Worm (Caenorhabditis elegans): ENCODE data around the gene gtl-2.

The gtl-2 gene

DNA sequence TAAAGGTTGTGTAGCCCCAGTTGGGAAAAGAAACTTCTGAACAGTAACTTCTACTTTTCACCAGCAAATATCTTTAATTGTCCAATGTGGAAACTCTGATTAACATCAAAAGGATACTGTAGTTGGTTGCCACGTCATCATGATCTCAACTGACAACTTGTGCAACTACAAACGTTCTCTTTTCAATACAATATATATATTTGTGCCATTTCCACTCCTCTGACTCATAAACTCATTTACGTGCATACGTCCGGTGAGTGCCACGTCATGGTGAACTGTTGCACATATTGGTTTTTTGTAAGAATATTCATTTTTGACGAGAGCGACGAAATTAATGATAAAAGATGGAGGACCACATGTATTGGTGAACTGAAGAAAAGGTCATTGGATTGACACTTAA, 34.5 kb downstream of the gtl-2 start:
- TF ChIP-seq F13H6.1 (tag; optimal IDR thresholded peaks at IDR 0.05) (no peak), ceh-24 (tag; optimal IDR thresholded peaks at IDR 0.05) (no peak), C38D4.7 (GFP tag; optimal IDR thresholded peaks at IDR 0.05) (no peak), eyg-1 (tag; optimal IDR thresholded peaks at IDR 0.05) (no peak), ceh-18 (tag; optimal IDR thresholded peaks at IDR 0.05) (no peak), lin-11 (tag; optimal IDR thresholded peaks at IDR 0.05) (no peak), elt-4 (tag; optimal IDR thresholded peaks at IDR 0.05) (no peak), ceh-2 (tag; optimal IDR thresholded peaks at IDR 0.05) (no peak), K02D7.2 (tag; optimal IDR thresholded peaks at IDR 0.05) (no peak), ceh-6 (GFP tag; optimal IDR thresholded peaks at IDR 0.05) (no peak), unc-3 (GFP tag; conservative IDR thresholded peaks at IDR 0.05) (no peak), unc-3 (tag; optimal IDR thresholded peaks at IDR 0.05) (no peak), Y22D7AL.16 (tag; optimal IDR thresholded peaks at IDR 0.05) (no peak)

DNA sequence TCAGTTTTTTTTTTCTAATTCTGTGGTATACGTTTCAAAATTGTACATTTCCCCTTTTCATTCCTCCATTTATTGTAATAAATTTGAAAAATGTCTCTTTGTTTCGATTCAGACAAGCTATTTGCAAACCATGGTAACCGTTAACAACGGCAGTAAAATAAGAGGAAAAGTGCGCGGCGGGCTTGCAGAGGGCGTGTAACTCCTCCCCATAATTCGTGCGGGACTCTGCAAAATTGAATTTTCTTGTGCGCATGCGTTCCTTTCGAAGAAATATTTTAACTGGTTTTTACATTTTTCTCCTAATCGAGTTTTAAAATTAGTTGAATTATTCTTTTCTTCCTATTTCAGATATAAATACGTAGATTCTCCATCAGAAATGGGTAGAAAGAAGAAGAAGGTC, 37.4 kb downstream of the gtl-2 start, which contains the start of gene znf-207:
Gene znf-207 (plus strand): TSS at position 349 of the 400 bp plus-strand sequence.
- peak; percentile 45 for TF ChIP-seq nhr-232 (tag; optimal IDR thresholded peaks at IDR 0.05)
- TF ChIP-seq lin-11 (tag; optimal IDR thresholded peaks at IDR 0.05), result peak; percentile 18
- TF ChIP-seq dve-1 (tag; optimal IDR thresholded peaks at IDR 0.05), result no peak
- TF ChIP-seq ceh-48 (tag; optimal IDR thresholded peaks at IDR 0.05), result no peak
- peak; percentile 55 for TF ChIP-seq lim-6 (tag; optimal IDR thresholded peaks at IDR 0.05)
- peak; percentile 12 for TF ChIP-seq hlh-15 (tag; optimal IDR thresholded peaks at IDR 0.05)
- peak; percentile 3 for TF ChIP-seq pat-9 (tag; optimal IDR thresholded peaks at IDR 0.05)
- peak; percentile 67 for TF ChIP-seq nfya-1 (tag; optimal IDR thresholded peaks at IDR 0.05)
- no peak for TF ChIP-seq T23F11.4 (GFP tag; optimal IDR thresholded peaks at IDR 0.05)
- peak; percentile 45 for TF ChIP-seq dmd-4 (tag; optimal IDR thresholded peaks at IDR 0.05; ENCODE audit: borderline replicate concordance)
- no peak for TF ChIP-seq npax-4 (tag; optimal IDR thresholded peaks at IDR 0.05)
- TF ChIP-seq hlh-13 (GFP tag; optimal IDR thresholded peaks at IDR 0.05), result no peak
- TF ChIP-seq sox-4 (tag; optimal IDR thresholded peaks at IDR 0.05), result peak; percentile 29
- peak; percentile 13 for TF ChIP-seq odd-2 (tag; optimal IDR thresholded peaks at IDR 0.05)
- no peak for TF ChIP-seq pag-3 (tag; optimal IDR thresholded peaks at IDR 0.05; ENCODE audit: borderline replicate concordance)
- TF ChIP-seq ceh-45 (GFP tag; IDR thresholded peaks at IDR 0.05), result no peak
- peak; percentile 2 for TF ChIP-seq pha-2 (tag; optimal IDR thresholded peaks at IDR 0.05)
- no peak for TF ChIP-seq mec-3 (tag; optimal IDR thresholded peaks at IDR 0.05; ENCODE audit: borderline replicate concordance)
- TF ChIP-seq elt-2 (tag; optimal IDR thresholded peaks at IDR 0.05), result peak; percentile 78
- no peak for TF ChIP-seq elt-4 (tag; optimal IDR thresholded peaks at IDR 0.05)
- peak; percentile 52 for TF ChIP-seq ceh-19 (GFP tag; optimal IDR thresholded peaks at IDR 0.05)
- TF ChIP-seq eyg-1 (tag; optimal IDR thresholded peaks at IDR 0.05), result peak; percentile 32
- TF ChIP-seq hlh-30 (tag; optimal IDR thresholded peaks at IDR 0.05; ENCODE audit: insufficient read depth), result no peak
- TF ChIP-seq unc-3 (GFP tag; conservative IDR thresholded peaks at IDR 0.05), result no peak
- peak; percentile 65 for TF ChIP-seq unc-3 (tag; optimal IDR thresholded peaks at IDR 0.05)
- TF ChIP-seq ceh-9 (tag; optimal IDR thresholded peaks at IDR 0.05), result no peak
- peak; percentile 4 for TF ChIP-seq tbx-7 (tag; optimal IDR thresholded peaks at IDR 0.05)
- TF ChIP-seq nhr-11 (tag; optimal IDR thresholded peaks at IDR 0.05), result no peak
- peak; percentile 19 for TF ChIP-seq gmeb-2 (tag; optimal IDR thresholded peaks at IDR 0.05)
- no peak for TF ChIP-seq hlh-6 (tag; optimal IDR thresholded peaks at IDR 0.05)
- TF ChIP-seq pqm-1 (tag; optimal IDR thresholded peaks at IDR 0.05), result no peak
- TF ChIP-seq pax-1 (tag; optimal IDR thresholded peaks at IDR 0.05), result no peak
- no peak for TF ChIP-seq pros-1 (tag; optimal IDR thresholded peaks at IDR 0.05)
- TF ChIP-seq ama-1 (optimal IDR thresholded peaks at IDR 0.05), result no peak
- peak; percentile 90 for TF ChIP-seq ceh-14 (tag; optimal IDR thresholded peaks at IDR 0.05)
- 0 out of 2 replicates have a peak, but pooled peaks have one; percentile 23 for TF ChIP-seq sox-2 (GFP tag; IDR thresholded peaks at IDR 0.05)
- TF ChIP-seq ets-4 (tag; optimal IDR thresholded peaks at IDR 0.05), result peak; percentile 16
- TF ChIP-seq unc-42 (tag; optimal IDR thresholded peaks at IDR 0.05), result peak; percentile 99
- peak; percentile 27 for TF ChIP-seq ceh-18 (tag; optimal IDR thresholded peaks at IDR 0.05)
- TF ChIP-seq ceh-6 (GFP tag; optimal IDR thresholded peaks at IDR 0.05), result peak; percentile 31
- no peak for TF ChIP-seq unc-55 (GFP tag; optimal IDR thresholded peaks at IDR 0.05)
- peak; percentile 63 for TF ChIP-seq fkh-6 (tag; optimal IDR thresholded peaks at IDR 0.05)
- TF ChIP-seq K02D7.2 (tag; optimal IDR thresholded peaks at IDR 0.05), result no peak
- no peak for TF ChIP-seq pha-4 (tag; optimal IDR thresholded peaks at IDR 0.05)
- TF ChIP-seq sdc-2 (tag; optimal IDR thresholded peaks at IDR 0.05), result no peak
- peak; percentile 8 for TF ChIP-seq ahr-1 (tag; optimal IDR thresholded peaks at IDR 0.05)

Measured in whole organism, late embryonic.